Worm (Caenorhabditis elegans) whole organism, L2 larva: Measurements from ENCODE around the gene T03G11.9.

Experiments used
- ama-1 ChIP-seq: fragments of 150-350 bp; optimal IDR thresholded peaks from 2 replicates; lab custom pipeline; 2018; ENCODE audit warnings: inconsistent platforms
- ceh-16 ChIP-seq: fragments of 150-350 bp; optimal IDR thresholded peaks from 2 replicates; lab custom pipeline; 2014; ENCODE audit warnings: missing biosample characterization, missing genetic modification characterization
- elt-3 ChIP-seq: sonication (generic microtip); optimal IDR thresholded peaks from 2 replicates; lab custom pipeline; 2017; ENCODE audit warnings: missing biosample characterization, missing genetic modification characterization
- lin-39 ChIP-seq: fragments of 150-350 bp; optimal IDR thresholded peaks from 2 replicates; lab custom pipeline; 2014; ENCODE audit warnings: missing biosample characterization, missing genetic modification reagents, missing genetic modification characterization
- mab-5 ChIP-seq: fragments of 150-350 bp; optimal IDR thresholded peaks from 2 replicates; lab custom pipeline; 2014; ENCODE audit warnings: missing biosample characterization, missing genetic modification characterization
- nhr-11 ChIP-seq: fragments of 150-350 bp; optimal IDR thresholded peaks from 2 replicates; lab custom pipeline; 2014; ENCODE audit warnings: missing biosample characterization, missing genetic modification characterization
- nhr-23 ChIP-seq: fragments of 150-350 bp; optimal IDR thresholded peaks from 2 replicates; lab custom pipeline; 2014; ENCODE audit warnings: missing biosample characterization, missing genetic modification reagents, missing genetic modification characterization
- nhr-77 ChIP-seq: fragments of 150-350 bp; optimal IDR thresholded peaks from 2 replicates; lab custom pipeline; 2014; ENCODE audit warnings: missing biosample characterization, missing genetic modification characterization
- sem-4 ChIP-seq: fragments of 150-350 bp; optimal IDR thresholded peaks from 2 replicates; lab custom pipeline; 2014; ENCODE audit warnings: missing biosample characterization, missing genetic modification reagents, missing genetic modification characterization
- snpc-4 ChIP-seq: fragments of 150-350 bp; optimal IDR thresholded peaks from 2 replicates; lab custom pipeline; 2014; ENCODE audit warnings: missing biosample characterization, missing genetic modification characterization
- unc-55 ChIP-seq: fragments of 150-350 bp; sonication (generic microtip); optimal IDR thresholded peaks from 3 replicates; lab custom pipeline; 2014; ENCODE audit warnings: missing biosample characterization, missing genetic modification reagents, missing genetic modification characterization
- unc-62 ChIP-seq: fragments of 150-350 bp; optimal IDR thresholded peaks from 2 replicates; lab custom pipeline; 2014; ENCODE audit warnings: missing biosample characterization, missing genetic modification reagents, missing genetic modification characterization
- ztf-11 ChIP-seq: sonication (generic microtip); optimal IDR thresholded peaks from 2 replicates; lab custom pipeline; 2017; ENCODE audit warnings: missing biosample characterization, missing genetic modification characterization

DNA sequence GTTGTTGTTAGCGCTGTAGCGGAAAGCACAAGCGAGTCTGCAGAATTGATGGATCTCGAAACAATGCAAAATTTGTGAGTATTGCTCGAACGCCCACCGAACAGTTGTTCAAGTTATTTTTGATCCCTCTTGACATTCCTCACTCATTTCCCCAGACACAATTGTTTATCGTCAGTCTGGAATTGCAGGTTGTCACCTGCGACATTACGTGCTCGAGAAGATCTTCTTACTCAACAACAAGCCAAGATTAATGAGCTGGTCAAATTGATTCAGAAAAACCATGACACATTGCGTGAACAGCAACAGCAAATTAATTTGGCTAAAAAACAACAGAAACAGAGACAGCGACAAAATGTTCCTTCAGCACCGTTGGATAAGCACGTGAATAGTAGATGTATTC is 17.8 kb downstream of the T03G11.9 start:
- TF ChIP-seq unc-55, result no peak
- no peak for TF ChIP-seq ztf-11 (tag; lab: Kevin White, UChicago)
- no peak for TF ChIP-seq ceh-16
- no peak for TF ChIP-seq mab-5 (tag; lab: Kevin White, UChicago)
- TF ChIP-seq sem-4 (tag; lab: Kevin White, UChicago), result no peak
- no peak for TF ChIP-seq elt-3 (tag; lab: Kevin White, UChicago)
- TF ChIP-seq nhr-11 (tag; lab: Kevin White, UChicago), result no peak
- TF ChIP-seq lin-39 (tag; lab: Kevin White, UChicago), result no peak
- TF ChIP-seq ama-1 (lab: Kevin White, UChicago), result no peak
- no peak for TF ChIP-seq nhr-77 (tag; lab: Kevin White, UChicago)
- TF ChIP-seq nhr-23 (tag; lab: Kevin White, UChicago), result no peak
- no peak for TF ChIP-seq snpc-4 (tag; lab: Kevin White, UChicago)
- no peak for TF ChIP-seq unc-62
